Worm (Caenorhabditis elegans) whole organism, young adult: ENCODE data around the gene K03H6.4.

ENCODE experiments used
- B0261.1 ChIP-seq: sonication (generic microtip); optimal IDR thresholded peaks from 2 replicates; lab custom pipeline; 2016; ENCODE audit warnings: mild to moderate bottlenecking, missing genetic modification characterization, moderate library complexity, missing compliant biosample characterization
- C17E4.6 ChIP-seq: fragments of 200-800 bp; sonication (Bioruptor generic); IDR thresholded peaks from 2 replicates; pipeline ENCODE4 v1.3.6; 2022; ENCODE audit warnings: missing genetic modification reagents, missing genetic modification characterization, missing compliant biosample characterization
- F22D6.2 ChIP-seq: sonication (generic microtip); optimal IDR thresholded peaks from 2 replicates; lab custom pipeline; 2016; ENCODE audit warnings: mild to moderate bottlenecking, missing genetic modification characterization, missing compliant biosample characterization
- F23B12.7 ChIP-seq: sonication (generic microtip); optimal IDR thresholded peaks from 2 replicates; lab custom pipeline; 2017; ENCODE audit warnings: missing genetic modification characterization, mild to moderate bottlenecking, missing compliant biosample characterization, antibody characterized with exemption, moderate library complexity; ENCODE audit not compliant: insufficient read depth
- F49E8.2 ChIP-seq: sonication (generic microtip); optimal IDR thresholded peaks from 3 replicates; lab custom pipeline; 2017; ENCODE audit warnings: missing genetic modification characterization, mild to moderate bottlenecking, missing compliant biosample characterization, antibody characterized with exemption, moderate library complexity; ENCODE audit not compliant: insufficient read depth
- T26A5.8 ChIP-seq: sonication (generic microtip); optimal IDR thresholded peaks from 2 replicates; lab custom pipeline; 2016; ENCODE audit warnings: missing genetic modification characterization, missing compliant biosample characterization
- Y53G8AR.9 ChIP-seq: fragments of 200-800 bp; sonication (Bioruptor generic); conservative IDR thresholded peaks from 2 replicates; pipeline ENCODE4 v1.3.6; 2022; ENCODE audit warnings: missing genetic modification reagents, missing genetic modification characterization, missing compliant biosample characterization
- Y95B8A.8 ChIP-seq: fragments of 200-800 bp; sonication (Bioruptor generic); IDR thresholded peaks from 2 replicates; pipeline ENCODE4 v1.3.6; 2022; ENCODE audit warnings: missing genetic modification reagents, missing genetic modification characterization, missing compliant biosample characterization
- aptf-2 ChIP-seq: fragments of 200-800 bp; sonication (Bioruptor generic); conservative IDR thresholded peaks from 2 replicates; pipeline ENCODE4 v1.3.6; 2022; ENCODE audit warnings: missing genetic modification reagents, missing genetic modification characterization, missing compliant biosample characterization
- atf-7 ChIP-seq: sonication (generic microtip); optimal IDR thresholded peaks from 2 replicates; lab custom pipeline; 2017; ENCODE audit warnings: mild to moderate bottlenecking, missing genetic modification characterization, missing compliant biosample characterization
- attf-5 ChIP-seq: fragments of 200-800 bp; sonication (Bioruptor generic); optimal IDR thresholded peaks from 2 replicates; lab custom pipeline; 2018; ENCODE audit warnings: mild to moderate bottlenecking, missing genetic modification characterization, missing compliant biosample characterization
- bed-2 ChIP-seq: fragments of 200-800 bp; sonication (Bioruptor generic); IDR thresholded peaks from 2 replicates; pipeline ENCODE4 v1.3.6; 2022; ENCODE audit warnings: missing genetic modification reagents, missing genetic modification characterization, missing compliant biosample characterization
- ccch-3 ChIP-seq: fragments of 200-800 bp; sonication (Bioruptor generic); optimal IDR thresholded peaks from 2 replicates; lab custom pipeline; 2018; ENCODE audit warnings: mild to moderate bottlenecking, missing genetic modification characterization, missing compliant biosample characterization
- ceh-100 ChIP-seq: fragments of 200-800 bp; sonication (Bioruptor generic); IDR thresholded peaks from 2 replicates; pipeline ENCODE4 v1.3.6; 2022; ENCODE audit warnings: missing genetic modification reagents, missing genetic modification characterization, missing compliant biosample characterization
- ceh-40 ChIP-seq: fragments of 200-800 bp; sonication (Bioruptor generic); IDR thresholded peaks from 2 replicates; pipeline ENCODE4 v1.3.6; 2022; ENCODE audit warnings: missing genetic modification characterization, missing compliant biosample characterization
- dox-1 ChIP-seq: fragments of 200-800 bp; sonication (Bioruptor generic); IDR thresholded peaks from 2 replicates; pipeline ENCODE4 v1.3.6; 2022; ENCODE audit warnings: missing genetic modification reagents, missing genetic modification characterization, missing compliant biosample characterization
- ekl-4 ChIP-seq: fragments of 200-800 bp; sonication (Bioruptor generic); IDR thresholded peaks from 2 replicates; pipeline ENCODE4 v1.3.6; 2022; ENCODE audit warnings: missing genetic modification reagents, missing genetic modification characterization, missing compliant biosample characterization
- him-1 ChIP-seq: sonication (generic microtip); optimal IDR thresholded peaks from 2 replicates; lab custom pipeline; 2016; ENCODE audit warnings: missing genotype, missing genetic modification reagents, missing genetic modification characterization, missing compliant biosample characterization
- let-607 ChIP-seq, 2 experiments: fragments of 200-800 bp in 1 of 2; sonication (Bioruptor generic) in 1 of 2; sonication (generic microtip) in 1 of 2; optimal IDR thresholded peaks; 2 replicates each; lab custom pipeline; 2016 to 2018; ENCODE audit warnings: mild to moderate bottlenecking in 2 of 2, missing compliant biosample characterization in 2 of 2, missing genetic modification characterization in 2 of 2, moderate library complexity in 2 of 2, missing genotype in 1 of 2
- lin-26 ChIP-seq: fragments of 200-800 bp; sonication (Bioruptor generic); IDR thresholded peaks from 2 replicates; pipeline ENCODE4 v1.3.6; 2022; ENCODE audit warnings: missing genetic modification reagents, missing genetic modification characterization, missing compliant biosample characterization
- lin-35 ChIP-seq, 3 experiments: fragments of 150-350 bp in 2 of 3; sonication (generic microtip) in 1 of 3; optimal IDR thresholded peaks; 2 replicates each; lab custom pipeline; 2014 to 2018; ENCODE audit warnings: missing biosample characterization in 3 of 3, missing genetic modification characterization in 3 of 3, missing genetic modification reagents in 3 of 3
- lsl-1 ChIP-seq: fragments of 200-800 bp; sonication (Bioruptor generic); optimal IDR thresholded peaks from 2 replicates; lab custom pipeline; 2018; ENCODE audit warnings: mild to moderate bottlenecking, missing genetic modification characterization, moderate library complexity, missing compliant biosample characterization
- lsy-27 ChIP-seq: sonication (generic microtip); optimal IDR thresholded peaks from 2 replicates; lab custom pipeline; 2017; ENCODE audit warnings: missing genetic modification characterization, mild to moderate bottlenecking, missing compliant biosample characterization, antibody characterized with exemption, missing genotype, borderline replicate concordance; ENCODE audit not compliant: insufficient read depth
- madf-3 ChIP-seq: fragments of 200-800 bp; sonication (Bioruptor generic); IDR thresholded peaks from 2 replicates; pipeline ENCODE4 v1.3.6; 2022; ENCODE audit warnings: missing genetic modification reagents, missing genetic modification characterization, missing compliant biosample characterization
- madf-6 ChIP-seq: fragments of 200-800 bp; sonication (Bioruptor generic); IDR thresholded peaks from 2 replicates; pipeline ENCODE4 v1.3.6; 2022; ENCODE audit warnings: missing genetic modification reagents, missing genetic modification characterization, missing compliant biosample characterization
- mel-28 ChIP-seq: sonication (generic microtip); optimal IDR thresholded peaks from 2 replicates; lab custom pipeline; 2016; ENCODE audit warnings: borderline replicate concordance, mild to moderate bottlenecking, missing genetic modification characterization, missing compliant biosample characterization
- mxl-1 ChIP-seq: sonication (generic microtip); optimal IDR thresholded peaks from 2 replicates; lab custom pipeline; 2016; ENCODE audit warnings: missing genetic modification characterization, missing compliant biosample characterization
- nfyb-1 ChIP-seq: fragments of 200-800 bp; sonication (Bioruptor generic); IDR thresholded peaks from 2 replicates; pipeline ENCODE4 v1.3.6; 2022; ENCODE audit warnings: missing genetic modification reagents, missing genetic modification characterization, missing compliant biosample characterization
- nhr-120 ChIP-seq: fragments of 200-800 bp; sonication (Bioruptor generic); IDR thresholded peaks from 2 replicates; pipeline ENCODE4 v1.3.6; 2022; ENCODE audit warnings: missing genetic modification characterization, missing compliant biosample characterization
- nhr-80 ChIP-seq: sonication (generic microtip); optimal IDR thresholded peaks from 2 replicates; lab custom pipeline; 2016; ENCODE audit warnings: missing genetic modification characterization, missing compliant biosample characterization
- rec-8 ChIP-seq, 2 experiments: sonication (generic microtip); optimal IDR thresholded peaks; 2 replicates each; lab custom pipeline; 2016; ENCODE audit warnings: mild to moderate bottlenecking in 2 of 2, missing genetic modification characterization in 2 of 2, missing genetic modification reagents in 2 of 2, missing genotype in 2 of 2, missing biosample characterization in 1 of 2, missing compliant biosample characterization in 1 of 2, moderate library complexity in 1 of 2
- rpc-1 ChIP-seq, 2 experiments: fragments of 150-350 bp in 1 of 2; sonication (generic microtip) in 1 of 2; optimal IDR thresholded peaks; 2 replicates each; lab custom pipeline; 2014 to 2018; ENCODE audit warnings: missing biosample characterization in 1 of 2, missing genetic modification characterization in 1 of 2, missing genetic modification reagents in 1 of 2, missing genotype in 1 of 2
- sdz-38 ChIP-seq: sonication (generic microtip); optimal IDR thresholded peaks from 2 replicates; lab custom pipeline; 2016; ENCODE audit warnings: missing genotype, missing genetic modification characterization, missing compliant biosample characterization
- snpc-1.3 ChIP-seq: sonication (generic microtip); optimal IDR thresholded peaks from 2 replicates; lab custom pipeline; 2017; ENCODE audit warnings: missing genetic modification characterization, mild to moderate bottlenecking, missing compliant biosample characterization, antibody characterized with exemption, moderate library complexity, missing genotype, missing genetic modification reagents; ENCODE audit not compliant: insufficient read depth
- snpc-3.4 ChIP-seq: sonication (generic microtip); optimal IDR thresholded peaks from 2 replicates; lab custom pipeline; 2017; ENCODE audit warnings: missing genetic modification characterization, mild to moderate bottlenecking, missing compliant biosample characterization, antibody characterized with exemption, moderate library complexity, missing genotype, missing genetic modification reagents
- snpc-4 ChIP-seq, 5 experiments: fragments of 150-350 bp in 1 of 5; sonication (generic microtip) in 4 of 5; optimal IDR thresholded peaks; 2 replicates each; lab custom pipeline; 2014 to 2018; ENCODE audit warnings: missing genetic modification characterization in 5 of 5, missing biosample characterization in 3 of 5, antibody characterized with exemption in 2 of 5, mild to moderate bottlenecking in 2 of 5, missing compliant biosample characterization in 2 of 5, missing genotype in 2 of 5, moderate library complexity in 2 of 5, missing genetic modification reagents in 1 of 5
- tbp1 ChIP-seq: fragments of 200-800 bp; sonication (Bioruptor generic); optimal IDR thresholded peaks from 2 replicates; lab custom pipeline; 2018; ENCODE audit warnings: mild to moderate bottlenecking, missing genetic modification characterization, missing compliant biosample characterization
- zfh-2 ChIP-seq: fragments of 200-800 bp; sonication (Bioruptor generic); conservative IDR thresholded peaks from 2 replicates; pipeline ENCODE4 v1.3.6; 2022; ENCODE audit warnings: missing genetic modification reagents, missing genetic modification characterization, missing compliant biosample characterization
- ztf-6 ChIP-seq: fragments of 200-800 bp; sonication (Bioruptor generic); IDR thresholded peaks from 2 replicates; pipeline ENCODE4 v1.3.6; 2022; ENCODE audit warnings: missing genetic modification reagents, missing genetic modification characterization, missing compliant biosample characterization

The K03H6.4 gene

ce11 chrIV:1514415-1514814 lies 6.7 kb downstream of the K03H6.4 start (continued):
- TF ChIP-seq lsy-27 (no peak), lsl-1 (peak; percentile 9), lin-26 (GFP tag; lab: Robert Waterston, UW) (peak; percentile 85), dox-1 (GFP tag; lab: Robert Waterston, UW) (peak; percentile 52; the same call in 1 of the 2 replicates), ceh-40 (GFP tag; lab: Robert Waterston, UW) (no peak), let-607 (tag; optimal IDR thresholded peaks at IDR 0.05; lab: Kevin White, UChicago) (no peak), nhr-120 (GFP tag; lab: Robert Waterston, UW) (0 out of 2 replicates have a peak, but pooled peaks have one; percentile 59), T26A5.8 (no peak), F49E8.2 (tag; lab: Kevin White, UChicago) (peak; percentile 18), sdz-38 (tag; lab: Kevin White, UChicago) (no peak), atf-7 (tag; lab: Kevin White, UChicago) (no peak), Y95B8A.8 (no peak), B0261.1 (tag; lab: Kevin White, UChicago) (peak; percentile 74), nfyb-1 (GFP tag; lab: Robert Waterston, UW) (no peak), ztf-6 (GFP tag; lab: Robert Waterston, UW) (no peak), lin-35 (GFP tag; optimal IDR thresholded peaks at IDR 0.05; lab: Kevin White, UChicago) (no peak), rpc-1 (optimal IDR thresholded peaks at IDR 0.05; lab: Kevin White, UChicago) (peak; percentile 65), rpc-1 (tag; optimal IDR thresholded peaks at IDR 0.05; lab: Kevin White, UChicago) (peak; percentile 83), snpc-3.4 (tag; lab: Kevin White, UChicago) (no peak), ccch-3 (GFP tag; lab: Kevin White, UChicago) (no peak), madf-3 (GFP tag; lab: Robert Waterston, UW) (0 out of 2 replicates have a peak, but pooled peaks have one; percentile 63), him-1 (peak; percentile 83), C17E4.6 (GFP tag; lab: Robert Waterston, UW) (no peak), ekl-4 (no peak), ceh-100 (GFP tag; lab: Robert Waterston, UW) (no peak), snpc-4 (GFP tag; optimal IDR thresholded peaks at IDR 0.05; lab: Kevin White, UChicago) (no peak), snpc-4 (tag; optimal IDR thresholded peaks at IDR 0.05; lab: Kevin White, UChicago) (peak in 1 of 4 experiments; percentile 12), attf-5 (peak; percentile 25), Y53G8AR.9 (GFP tag; lab: Robert Waterston, UW) (no peak), tbp1 (GFP tag; lab: Kevin White, UChicago) (peak; percentile 88), F22D6.2 (tag; lab: Kevin White, UChicago) (no peak), bed-2 (GFP tag; lab: Robert Waterston, UW) (no peak), snpc-1.3 (peak; percentile 14), F23B12.7 (tag; lab: Kevin White, UChicago) (peak; percentile 47), aptf-2 (GFP tag; lab: Robert Waterston, UW) (no peak), rec-8 (tag; optimal IDR thresholded peaks at IDR 0.05; lab: Kevin White, UChicago) (peak in 1 of 2 experiments; percentile 25), mxl-1 (peak; percentile 21), madf-6 (GFP tag; lab: Robert Waterston, UW) (0 out of 2 replicates have a peak, but pooled peaks have one; percentile 31), zfh-2 (GFP tag; lab: Robert Waterston, UW) (0 out of 2 replicates have a peak, but pooled peaks have one; percentile 32), mel-28 (tag; lab: Kevin White, UChicago) (no peak), nhr-80 (tag; lab: Kevin White, UChicago) (no peak)
